Worm (Caenorhabditis elegans) whole organism, late embryonic: ENCODE data around the gene osm-5.

Source experiments
- C08G9.2 ChIP-seq: sonication (generic microtip); optimal IDR thresholded peaks from 2 replicates; lab custom pipeline; 2016; ENCODE audit warnings: mild to moderate bottlenecking, missing genetic modification characterization, moderate library complexity, missing compliant biosample characterization
- K02D7.2 ChIP-seq: sonication (generic microtip); optimal IDR thresholded peaks from 2 replicates; lab custom pipeline; 2017; ENCODE audit warnings: mild to moderate bottlenecking, missing genetic modification characterization, missing compliant biosample characterization
- K09A11.1 ChIP-seq: sonication (generic microtip); optimal IDR thresholded peaks from 2 replicates; lab custom pipeline; 2017; ENCODE audit warnings: antibody characterized with exemption, mild to moderate bottlenecking, missing genetic modification characterization, missing compliant biosample characterization; ENCODE audit not compliant: insufficient read depth
- T23F11.4 ChIP-seq: fragments of 200-800 bp; sonication (Bioruptor generic); optimal IDR thresholded peaks from 2 replicates; lab custom pipeline; 2018; ENCODE audit warnings: mild to moderate bottlenecking, missing genetic modification characterization, missing compliant biosample characterization
- ahr-1 ChIP-seq: sonication (generic microtip); optimal IDR thresholded peaks from 2 replicates; lab custom pipeline; 2016; ENCODE audit warnings: missing genetic modification characterization, missing compliant biosample characterization
- ceh-30 ChIP-seq: fragments of 150-350 bp; optimal IDR thresholded peaks from 2 replicates; lab custom pipeline; 2014; ENCODE audit warnings: missing biosample characterization, missing genetic modification characterization
- ceh-31 ChIP-seq: sonication (generic microtip); optimal IDR thresholded peaks from 2 replicates; lab custom pipeline; 2016; ENCODE audit warnings: missing genetic modification characterization, missing compliant biosample characterization
- ceh-6 ChIP-seq: fragments of 200-800 bp; sonication (Bioruptor generic); optimal IDR thresholded peaks from 2 replicates; lab custom pipeline; 2018; ENCODE audit warnings: mild to moderate bottlenecking, missing genetic modification characterization, missing compliant biosample characterization
- dmd-4 ChIP-seq: sonication (generic microtip); optimal IDR thresholded peaks from 2 replicates; lab custom pipeline; 2016; ENCODE audit warnings: borderline replicate concordance, missing genetic modification characterization, missing compliant biosample characterization
- elt-2 ChIP-seq: sonication (generic microtip); optimal IDR thresholded peaks from 2 replicates; lab custom pipeline; 2016; ENCODE audit warnings: missing genetic modification reagents, missing genetic modification characterization, missing compliant biosample characterization
- elt-4 ChIP-seq: sonication (generic microtip); optimal IDR thresholded peaks from 2 replicates; lab custom pipeline; 2016; ENCODE audit warnings: missing genetic modification characterization, missing compliant biosample characterization
- fkh-10 ChIP-seq: fragments of 150-350 bp; optimal IDR thresholded peaks from 2 replicates; lab custom pipeline; 2014; ENCODE audit warnings: missing biosample characterization, missing genetic modification reagents, missing genetic modification characterization
- gmeb-2 ChIP-seq: sonication (generic microtip); optimal IDR thresholded peaks from 2 replicates; lab custom pipeline; 2016; ENCODE audit warnings: missing genetic modification characterization, inconsistent platforms, missing compliant biosample characterization
- hlh-30 ChIP-seq: sonication (generic microtip); optimal IDR thresholded peaks from 2 replicates; lab custom pipeline; 2017; ENCODE audit warnings: antibody characterized with exemption, missing genetic modification characterization, missing compliant biosample characterization; ENCODE audit not compliant: insufficient read depth
- madf-2 ChIP-seq: sonication (generic microtip); optimal IDR thresholded peaks from 2 replicates; lab custom pipeline; 2017; ENCODE audit warnings: missing genetic modification characterization, missing compliant biosample characterization
- mec-3 ChIP-seq: sonication (generic microtip); optimal IDR thresholded peaks from 2 replicates; lab custom pipeline; 2016; ENCODE audit warnings: borderline replicate concordance, missing genetic modification characterization, missing compliant biosample characterization
- nfya-1 ChIP-seq: sonication (generic microtip); optimal IDR thresholded peaks from 2 replicates; lab custom pipeline; 2017; ENCODE audit warnings: missing genetic modification characterization, mild to moderate bottlenecking, missing compliant biosample characterization, antibody characterized with exemption, moderate library complexity
- pha-2 ChIP-seq: sonication (generic microtip); optimal IDR thresholded peaks from 2 replicates; lab custom pipeline; 2017; ENCODE audit warnings: mild to moderate bottlenecking, missing genetic modification characterization, missing compliant biosample characterization
- pha-4 ChIP-seq: fragments of 150-350 bp; optimal IDR thresholded peaks from 2 replicates; lab custom pipeline; 2018; ENCODE audit warnings: missing biosample characterization, missing genetic modification reagents, missing genetic modification characterization
- unc-42 ChIP-seq: sonication (generic microtip); optimal IDR thresholded peaks from 2 replicates; lab custom pipeline; 2016; ENCODE audit warnings: missing genotype, missing genetic modification characterization, missing compliant biosample characterization
- zip-5 ChIP-seq: sonication (generic microtip); optimal IDR thresholded peaks from 2 replicates; lab custom pipeline; 2016; ENCODE audit warnings: missing genetic modification characterization, missing compliant biosample characterization

Gene osm-5

DNA sequence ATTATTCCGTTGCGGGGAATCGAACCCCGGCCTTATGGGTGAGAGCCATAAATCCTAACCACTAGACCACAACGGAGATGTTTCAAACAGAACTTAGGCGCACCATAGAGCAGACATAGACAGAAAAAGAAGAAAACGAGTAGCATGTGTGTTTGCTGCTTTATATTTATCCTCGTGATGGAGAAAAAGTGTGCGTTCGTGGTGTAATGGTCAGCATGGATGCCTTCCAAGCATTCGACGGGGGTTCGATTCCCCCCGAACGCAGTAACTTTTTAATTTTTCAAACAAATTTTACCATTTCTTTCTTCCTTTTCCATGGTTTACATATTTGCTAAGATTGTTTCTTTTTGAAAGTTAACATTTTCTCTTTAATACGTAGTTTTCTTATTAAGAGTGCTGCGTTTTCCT, 51.9 kb downstream of the osm-5 start (continued):
- peak; percentile 91 for TF ChIP-seq C08G9.2 (tag; lab: Kevin White, UChicago)
- TF ChIP-seq hlh-30 (tag; lab: Kevin White, UChicago), result peak; percentile 75
- TF ChIP-seq elt-2, result peak; percentile 95
- TF ChIP-seq mec-3, result peak; percentile 82
- TF ChIP-seq K02D7.2 (tag; lab: Kevin White, UChicago), result peak; percentile 93
- no peak for TF ChIP-seq elt-4
- TF ChIP-seq ceh-6 (GFP tag; lab: Kevin White, UChicago), result peak; percentile 89
- peak; percentile 83 for TF ChIP-seq ahr-1
- peak; percentile 92 for TF ChIP-seq pha-2 (tag; lab: Kevin White, UChicago)
- peak; percentile 83 for TF ChIP-seq zip-5 (tag; lab: Kevin White, UChicago)
- TF ChIP-seq K09A11.1 (tag; lab: Kevin White, UChicago), result peak; percentile 86
- TF ChIP-seq nfya-1 (tag; lab: Kevin White, UChicago), result peak; percentile 86
- TF ChIP-seq T23F11.4 (GFP tag; lab: Kevin White, UChicago), result peak; percentile 95
- TF ChIP-seq gmeb-2, result peak; percentile 96
- peak; percentile 94 for TF ChIP-seq dmd-4
- peak; percentile 94 for TF ChIP-seq madf-2

DNA sequence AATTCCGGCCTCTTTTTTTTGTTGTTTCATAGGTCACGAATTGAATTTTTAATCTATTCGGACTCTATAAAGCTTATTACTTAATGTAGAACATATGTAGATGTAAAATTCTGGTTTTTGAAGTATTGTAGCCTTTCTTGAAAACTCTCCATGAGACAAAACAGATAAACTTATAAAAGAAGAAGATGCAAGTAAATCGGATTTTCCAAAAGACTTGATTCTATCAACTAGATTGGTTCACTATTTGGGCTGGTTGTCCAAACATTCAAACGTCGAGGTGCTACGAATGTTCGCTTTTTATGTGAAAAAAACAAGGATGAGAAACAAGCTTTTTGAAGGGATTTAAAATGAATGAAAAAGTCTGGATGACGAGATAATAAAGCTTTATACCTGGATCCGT, 56.0 kb downstream of the osm-5 start:
- TF ChIP-seq fkh-10 (GFP tag; lab: Kevin White, UChicago), result no peak
- TF ChIP-seq unc-42 (tag; lab: Kevin White, UChicago), result peak; percentile 71

DNA sequence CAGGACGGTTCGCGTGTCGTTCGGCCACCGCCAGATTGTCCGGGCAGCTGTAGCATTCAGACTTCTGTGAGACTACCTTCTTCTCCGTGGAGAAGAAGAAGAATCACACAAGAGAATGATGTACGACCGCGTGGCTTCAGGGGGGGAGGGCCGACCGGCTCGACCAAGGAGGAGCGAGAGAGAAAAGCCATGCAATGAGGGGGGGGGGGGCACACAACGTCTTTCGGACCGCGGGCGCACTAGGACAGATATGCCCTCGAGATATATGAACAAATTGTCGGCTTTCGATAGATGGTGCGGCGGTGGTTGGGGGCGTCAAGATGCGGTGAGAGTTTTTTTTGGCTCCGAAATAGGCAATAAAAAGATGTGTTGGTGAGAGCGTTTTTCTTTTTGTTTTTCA, 56.5 kb downstream of the osm-5 start:
- TF ChIP-seq pha-4, result no peak
- TF ChIP-seq ceh-30, result no peak
- peak; percentile 85 for TF ChIP-seq ceh-31
- TF ChIP-seq, all 69 proteins: peak for 1
